Worm (Caenorhabditis elegans) whole organism, L2 larva: Measurements from ENCODE around the gene F14F9.3.

ENCODE experiments used
- blmp-1 ChIP-seq: sonication (generic microtip); optimal IDR thresholded peaks from 2 replicates; lab custom pipeline; 2017; ENCODE audit warnings: missing genetic modification characterization, mild to moderate bottlenecking, missing compliant biosample characterization, antibody characterized with exemption, moderate library complexity; ENCODE audit not compliant: insufficient read depth
- egl-27 ChIP-seq: sonication (generic microtip); optimal IDR thresholded peaks from 3 replicates; lab custom pipeline; 2017; ENCODE audit warnings: missing biosample characterization, missing genetic modification reagents, missing genetic modification characterization
- gmeb-1 ChIP-seq: fragments of 150-350 bp; optimal IDR thresholded peaks from 2 replicates; lab custom pipeline; 2014; ENCODE audit warnings: missing biosample characterization, missing genetic modification characterization
- nhr-23 ChIP-seq: fragments of 150-350 bp; optimal IDR thresholded peaks from 2 replicates; lab custom pipeline; 2014; ENCODE audit warnings: missing biosample characterization, missing genetic modification reagents, missing genetic modification characterization
- nhr-237 ChIP-seq: fragments of 150-350 bp; optimal IDR thresholded peaks from 2 replicates; lab custom pipeline; 2014; ENCODE audit warnings: missing biosample characterization, missing genetic modification characterization
- skn-1 ChIP-seq: sonication (generic microtip); optimal IDR thresholded peaks from 2 replicates; lab custom pipeline; 2017; ENCODE audit warnings: missing biosample characterization, missing genetic modification characterization
- zag-1 ChIP-seq: fragments of 150-350 bp; optimal IDR thresholded peaks from 2 replicates; lab custom pipeline; 2014; ENCODE audit warnings: missing biosample characterization, missing genetic modification characterization
- ztf-11 ChIP-seq: sonication (generic microtip); optimal IDR thresholded peaks from 2 replicates; lab custom pipeline; 2017; ENCODE audit warnings: missing biosample characterization, missing genetic modification characterization

- TF ChIP-seq zag-1 (tag; lab: Kevin White, UChicago): no peak
- no peak for TF ChIP-seq blmp-1 (tag; lab: Kevin White, UChicago)
- TF ChIP-seq ztf-11 (tag; lab: Kevin White, UChicago): no peak
- TF ChIP-seq nhr-23: no peak
- TF ChIP-seq gmeb-1 (tag; lab: Kevin White, UChicago): no peak
- TF ChIP-seq nhr-237: no peak
- no peak for TF ChIP-seq skn-1 (tag; lab: Kevin White, UChicago)
- TF ChIP-seq egl-27 (tag; lab: Kevin White, UChicago): no peak
These were observed 19.6 kb downstream of the F14F9.3 start, which contains the start of gene srx-39 for ce11 chrV:5157660-5158059.
